Worm (Caenorhabditis elegans) whole organism, L4/young adult: ENCODE measurements around the gene F01F1.11.

Experiments
- W03F9.2 ChIP-seq: fragments of 150-350 bp; optimal IDR thresholded peaks from 2 replicates; lab custom pipeline; 2014; ENCODE audit warnings: missing biosample characterization, missing genetic modification characterization
- dao-5 ChIP-seq: sonication (generic microtip); optimal IDR thresholded peaks from 2 replicates; lab custom pipeline; 2016; ENCODE audit warnings: missing genotype, missing genetic modification characterization, moderate library complexity, missing compliant biosample characterization
- him-1 ChIP-seq: sonication (generic microtip); optimal IDR thresholded peaks from 2 replicates; lab custom pipeline; 2016; ENCODE audit warnings: missing genotype, missing genetic modification reagents, missing genetic modification characterization, missing compliant biosample characterization

DNA sequence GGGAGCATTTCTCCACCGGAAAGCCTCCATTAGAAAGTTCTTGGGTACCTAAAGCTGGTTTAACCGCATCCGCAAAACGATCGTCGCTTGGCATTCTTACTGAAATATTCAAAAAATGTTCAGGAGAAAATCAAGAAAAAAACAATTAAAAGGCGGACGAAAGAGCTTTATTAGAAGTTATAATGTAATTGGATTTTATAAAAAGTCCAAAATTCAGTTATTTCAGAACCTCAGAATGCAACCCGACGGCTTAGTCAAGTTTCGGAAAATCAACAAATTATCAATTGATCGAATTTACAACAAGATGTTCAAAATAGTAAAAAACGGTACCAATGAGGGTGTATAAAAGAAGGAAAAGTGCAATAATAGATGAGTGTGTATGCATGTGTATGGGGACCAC lies 24.2 kb upstream of the F01F1.11 start, which contains the start of gene pxl-1:
- no peak for TF ChIP-seq W03F9.2 (tag; lab: Kevin White, UChicago)
- TF ChIP-seq dao-5 (tag; lab: Kevin White, UChicago): no peak
- no peak for TF ChIP-seq him-1 (tag; lab: Kevin White, UChicago)
